Worm (Caenorhabditis elegans) whole organism, late embryonic: ENCODE results near the gene C55C3.4.

ENCODE experiments used
- K02D7.2 ChIP-seq: sonication (generic microtip); optimal IDR thresholded peaks from 2 replicates; lab custom pipeline; 2017; ENCODE audit warnings: mild to moderate bottlenecking, missing genetic modification characterization, missing compliant biosample characterization
- T23F11.4 ChIP-seq: fragments of 200-800 bp; sonication (Bioruptor generic); optimal IDR thresholded peaks from 2 replicates; lab custom pipeline; 2018; ENCODE audit warnings: mild to moderate bottlenecking, missing genetic modification characterization, missing compliant biosample characterization
- ama-1 ChIP-seq: fragments of 150-350 bp; optimal IDR thresholded peaks from 2 replicates; lab custom pipeline; 2014
- ceh-18 ChIP-seq: sonication (generic microtip); optimal IDR thresholded peaks from 2 replicates; lab custom pipeline; 2016; ENCODE audit warnings: missing genetic modification characterization, missing compliant biosample characterization
- ceh-19 ChIP-seq: fragments of 200-800 bp; sonication (Bioruptor generic); optimal IDR thresholded peaks from 2 replicates; lab custom pipeline; 2018; ENCODE audit warnings: mild to moderate bottlenecking, missing genetic modification characterization, missing compliant biosample characterization
- ceh-2 ChIP-seq: sonication (generic microtip); optimal IDR thresholded peaks from 2 replicates; lab custom pipeline; 2016; ENCODE audit warnings: missing genotype, missing genetic modification characterization, missing compliant biosample characterization
- ceh-22 ChIP-seq: sonication (generic microtip); optimal IDR thresholded peaks from 2 replicates; lab custom pipeline; 2017; ENCODE audit warnings: missing biosample characterization, missing genetic modification characterization
- ceh-31 ChIP-seq: sonication (generic microtip); optimal IDR thresholded peaks from 2 replicates; lab custom pipeline; 2016; ENCODE audit warnings: missing genetic modification characterization, missing compliant biosample characterization
- ceh-6 ChIP-seq: fragments of 200-800 bp; sonication (Bioruptor generic); optimal IDR thresholded peaks from 2 replicates; lab custom pipeline; 2018; ENCODE audit warnings: mild to moderate bottlenecking, missing genetic modification characterization, missing compliant biosample characterization
- che-1 ChIP-seq: sonication (generic microtip); optimal IDR thresholded peaks from 2 replicates; lab custom pipeline; 2016; ENCODE audit warnings: mild to moderate bottlenecking, missing genetic modification characterization, missing compliant biosample characterization
- eyg-1 ChIP-seq: sonication (generic microtip); optimal IDR thresholded peaks from 2 replicates; lab custom pipeline; 2016; ENCODE audit warnings: missing genotype, missing genetic modification characterization, missing compliant biosample characterization
- fax-1 ChIP-seq: sonication (generic microtip); optimal IDR thresholded peaks from 2 replicates; lab custom pipeline; 2016; ENCODE audit warnings: missing genotype, missing genetic modification characterization, missing compliant biosample characterization
- fkh-10 ChIP-seq: fragments of 150-350 bp; optimal IDR thresholded peaks from 2 replicates; lab custom pipeline; 2014; ENCODE audit warnings: missing biosample characterization, missing genetic modification reagents, missing genetic modification characterization
- fkh-6 ChIP-seq: sonication (generic microtip); optimal IDR thresholded peaks from 2 replicates; lab custom pipeline; 2016; ENCODE audit warnings: missing genetic modification characterization, missing compliant biosample characterization
- hlh-15 ChIP-seq: sonication (generic microtip); optimal IDR thresholded peaks from 2 replicates; lab custom pipeline; 2016; ENCODE audit warnings: missing genetic modification characterization, missing compliant biosample characterization
- hlh-30 ChIP-seq: sonication (generic microtip); optimal IDR thresholded peaks from 2 replicates; lab custom pipeline; 2017; ENCODE audit warnings: antibody characterized with exemption, missing genetic modification characterization, missing compliant biosample characterization; ENCODE audit not compliant: insufficient read depth
- hlh-8 ChIP-seq: sonication (generic microtip); optimal IDR thresholded peaks from 2 replicates; lab custom pipeline; 2016; ENCODE audit warnings: missing genotype, missing genetic modification characterization, missing compliant biosample characterization
- lin-11 ChIP-seq: fragments of 200-800 bp; sonication (Bioruptor generic); optimal IDR thresholded peaks from 2 replicates; lab custom pipeline; 2018; ENCODE audit warnings: mild to moderate bottlenecking, missing genetic modification characterization, missing compliant biosample characterization
- madf-2 ChIP-seq: sonication (generic microtip); optimal IDR thresholded peaks from 2 replicates; lab custom pipeline; 2017; ENCODE audit warnings: missing genetic modification characterization, missing compliant biosample characterization
- mec-3 ChIP-seq: sonication (generic microtip); optimal IDR thresholded peaks from 2 replicates; lab custom pipeline; 2016; ENCODE audit warnings: borderline replicate concordance, missing genetic modification characterization, missing compliant biosample characterization
- nfya-1 ChIP-seq: sonication (generic microtip); optimal IDR thresholded peaks from 2 replicates; lab custom pipeline; 2017; ENCODE audit warnings: missing genetic modification characterization, mild to moderate bottlenecking, missing compliant biosample characterization, antibody characterized with exemption, moderate library complexity
- nhr-232 ChIP-seq: sonication (generic microtip); optimal IDR thresholded peaks from 2 replicates; lab custom pipeline; 2016; ENCODE audit warnings: missing genetic modification characterization, missing compliant biosample characterization
- pag-3 ChIP-seq: sonication (generic microtip); optimal IDR thresholded peaks from 2 replicates; lab custom pipeline; 2016; ENCODE audit warnings: missing compliant biosample characterization, missing genetic modification characterization, borderline replicate concordance
- pha-2 ChIP-seq: sonication (generic microtip); optimal IDR thresholded peaks from 2 replicates; lab custom pipeline; 2017; ENCODE audit warnings: mild to moderate bottlenecking, missing genetic modification characterization, missing compliant biosample characterization
- pqm-1 ChIP-seq: sonication (generic microtip); optimal IDR thresholded peaks from 2 replicates; lab custom pipeline; 2016; ENCODE audit warnings: missing genetic modification characterization, missing compliant biosample characterization
- pros-1 ChIP-seq: fragments of 150-350 bp; optimal IDR thresholded peaks from 2 replicates; lab custom pipeline; 2014; ENCODE audit warnings: missing biosample characterization, missing genetic modification reagents, missing genetic modification characterization
- ref-2 ChIP-seq: sonication (generic microtip); optimal IDR thresholded peaks from 2 replicates; lab custom pipeline; 2016; ENCODE audit warnings: missing genetic modification characterization, missing compliant biosample characterization
- sox-4 ChIP-seq: sonication (generic microtip); optimal IDR thresholded peaks from 2 replicates; lab custom pipeline; 2017; ENCODE audit warnings: mild to moderate bottlenecking, missing genetic modification characterization, inconsistent platforms, missing compliant biosample characterization
- syd-9 ChIP-seq: sonication (generic microtip); optimal IDR thresholded peaks from 2 replicates; lab custom pipeline; 2016; ENCODE audit warnings: mild to moderate bottlenecking, missing genetic modification characterization, moderate library complexity, missing compliant biosample characterization
- tbx-2 ChIP-seq: sonication (generic microtip); optimal IDR thresholded peaks from 2 replicates; lab custom pipeline; 2016; ENCODE audit warnings: missing genetic modification characterization, missing compliant biosample characterization
- tbx-7 ChIP-seq: sonication (generic microtip); optimal IDR thresholded peaks from 2 replicates; lab custom pipeline; 2016; ENCODE audit warnings: missing genotype, missing genetic modification characterization, missing compliant biosample characterization
- ttx-3 ChIP-seq: sonication (generic microtip); optimal IDR thresholded peaks from 2 replicates; lab custom pipeline; 2016; ENCODE audit warnings: missing genetic modification reagents, missing genetic modification characterization, missing compliant biosample characterization
- unc-42 ChIP-seq: sonication (generic microtip); optimal IDR thresholded peaks from 2 replicates; lab custom pipeline; 2016; ENCODE audit warnings: missing genotype, missing genetic modification characterization, missing compliant biosample characterization
- unc-55 ChIP-seq: sonication (generic microtip); optimal IDR thresholded peaks from 2 replicates; lab custom pipeline; 2017; ENCODE audit warnings: missing biosample characterization, missing genetic modification reagents, missing genetic modification characterization
- unc-86 ChIP-seq: sonication (generic microtip); optimal IDR thresholded peaks from 2 replicates; lab custom pipeline; 2016; ENCODE audit warnings: missing genetic modification characterization, missing compliant biosample characterization
- zip-5 ChIP-seq: sonication (generic microtip); optimal IDR thresholded peaks from 2 replicates; lab custom pipeline; 2016; ENCODE audit warnings: missing genetic modification characterization, missing compliant biosample characterization
- ztf-16 ChIP-seq: sonication (generic microtip); optimal IDR thresholded peaks from 2 replicates; lab custom pipeline; 2017; ENCODE audit warnings: missing genetic modification characterization, missing compliant biosample characterization

The C55C3.4 gene

ce11 chrIV:5671325-5671724, 6.6 kb downstream of the C55C3.4 start:
- TF ChIP-seq hlh-8 (tag; lab: Kevin White, UChicago) = no peak
- no peak for TF ChIP-seq hlh-15 (tag; lab: Kevin White, UChicago)
- no peak for TF ChIP-seq ceh-19 (GFP tag; lab: Kevin White, UChicago)
- TF ChIP-seq eyg-1 (tag; lab: Kevin White, UChicago) = no peak
- TF ChIP-seq pros-1 (tag; lab: Kevin White, UChicago) = no peak
- TF ChIP-seq ref-2 (tag; lab: Kevin White, UChicago) = no peak
- no peak for TF ChIP-seq tbx-2 (tag; lab: Kevin White, UChicago)
- no peak for TF ChIP-seq tbx-7 (tag; lab: Kevin White, UChicago)
- TF ChIP-seq fax-1 (tag; lab: Kevin White, UChicago) = no peak
- TF ChIP-seq pag-3 = no peak
- no peak for TF ChIP-seq T23F11.4 (GFP tag; lab: Kevin White, UChicago)

- no peak for TF ChIP-seq unc-86 (tag; lab: Kevin White, UChicago)
- no peak for TF ChIP-seq ceh-2 (tag; lab: Kevin White, UChicago)
- TF ChIP-seq zip-5 (tag; lab: Kevin White, UChicago) = no peak
Measured at ce11 chrIV:5669459-5669858, 8.5 kb downstream of the C55C3.4 start, which contains the start of gene T19E7.6. Gene T19E7.6, minus strand, starts transcription at chrIV:5669503.

- TF ChIP-seq nhr-232 (tag; lab: Kevin White, UChicago) (no peak), ceh-18 (tag; lab: Kevin White, UChicago) (peak; percentile 2)
- TF ChIP-seq, all 69 proteins: peak for 1
Measured at ce11 chrIV:5667191-5667590, 10.8 kb downstream of the C55C3.4 start.

- TF ChIP-seq madf-2 (tag; lab: Kevin White, UChicago) (no peak), ztf-16 (tag; lab: Kevin White, UChicago) (no peak), che-1 (tag; lab: Kevin White, UChicago) (no peak), syd-9 (no peak), lin-11 (tag; lab: Kevin White, UChicago) (no peak), sox-4 (tag; lab: Kevin White, UChicago) (no peak), K02D7.2 (tag; lab: Kevin White, UChicago) (no peak), pag-3 (no peak), ceh-22 (tag; lab: Kevin White, UChicago) (no peak), mec-3 (tag; lab: Kevin White, UChicago) (no peak), fkh-10 (no peak), pha-2 (no peak), ceh-6 (no peak), ama-1 (lab: Kevin White, UChicago) (no peak), hlh-15 (tag; lab: Kevin White, UChicago) (no peak)
Measured at ce11 chrIV:5666115-5667028, 11.6 kb downstream of the C55C3.4 start.

ce11 chrIV:5665353-5665918, 12.5 kb downstream of the C55C3.4 start:
- peak; percentile 4 for TF ChIP-seq nfya-1 (tag; lab: Kevin White, UChicago)
- no peak for TF ChIP-seq unc-42 (tag; lab: Kevin White, UChicago)
- no peak for TF ChIP-seq hlh-8 (tag; lab: Kevin White, UChicago)
- no peak for TF ChIP-seq pqm-1 (tag; lab: Kevin White, UChicago)
- TF ChIP-seq hlh-30 (tag; lab: Kevin White, UChicago) = peak; percentile 30
- TF ChIP-seq fkh-6 (tag; lab: Kevin White, UChicago) = no peak
- TF ChIP-seq che-1 (tag; lab: Kevin White, UChicago) = no peak
- no peak for TF ChIP-seq unc-86 (tag; lab: Kevin White, UChicago)
- TF ChIP-seq ceh-18 (tag; lab: Kevin White, UChicago) = no peak
- TF ChIP-seq ttx-3 (tag; lab: Kevin White, UChicago) = no peak
- TF ChIP-seq ceh-31 (tag; lab: Kevin White, UChicago) = peak; percentile 19
- no peak for TF ChIP-seq sox-4 (tag; lab: Kevin White, UChicago)
- no peak for TF ChIP-seq pag-3
- peak; percentile 73 for TF ChIP-seq unc-55 (GFP tag; lab: Kevin White, UChicago)
